Worm (Caenorhabditis elegans): ENCODE results near the gene Y49G5B.1.

Gene Y49G5B.1

ce11 chrV:5274974-5275373, 51.8 kb downstream of the Y49G5B.1 start (continued):
- no peak for TF ChIP-seq nhr-76 (tag; optimal IDR thresholded peaks at IDR 0.05)
- no peak for TF ChIP-seq pqm-1 (tag; optimal IDR thresholded peaks at IDR 0.05)
- TF ChIP-seq ceh-62 (tag; optimal IDR thresholded peaks at IDR 0.05) = no peak
- TF ChIP-seq lsy-2 (tag; optimal IDR thresholded peaks at IDR 0.05) = peak in 1 of 2 experiments; percentile 72
- no peak for TF ChIP-seq daf-16 (GFP tag; optimal IDR thresholded peaks at IDR 0.05)
- no peak for TF ChIP-seq daf-16 (tag; optimal IDR thresholded peaks at IDR 0.05)
- TF ChIP-seq snpc-4 (tag; optimal IDR thresholded peaks at IDR 0.05) = no peak
- peak; percentile 36 for TF ChIP-seq hlh-11 (tag; optimal IDR thresholded peaks at IDR 0.05)
- TF ChIP-seq ceh-28 (tag; optimal IDR thresholded peaks at IDR 0.05) = no peak
- peak; percentile 46 for TF ChIP-seq rbr-2 (tag; optimal IDR thresholded peaks at IDR 0.05)
- TF ChIP-seq daf-8 (GFP tag; IDR thresholded peaks at IDR 0.05) = no peak
- no peak for TF ChIP-seq unc-39 (tag; optimal IDR thresholded peaks at IDR 0.05)
- TF ChIP-seq dve-1 (tag; optimal IDR thresholded peaks at IDR 0.05; ENCODE audit: insufficient read depth) = no peak
- TF ChIP-seq lin-1 (GFP tag; IDR thresholded peaks at IDR 0.05) = no peak
- TF ChIP-seq hif-1 (tag; optimal IDR thresholded peaks at IDR 0.05) = no peak
- no peak for TF ChIP-seq jun-1 (tag; optimal IDR thresholded peaks at IDR 0.05)
- no peak for TF ChIP-seq dmd-8 (GFP tag; IDR thresholded peaks at IDR 0.05)
- TF ChIP-seq skn-1 (tag; optimal IDR thresholded peaks at IDR 0.05) = no peak
- TF ChIP-seq lin-38 (GFP tag; IDR thresholded peaks at IDR 0.05) = peak; percentile 77

DNA sequence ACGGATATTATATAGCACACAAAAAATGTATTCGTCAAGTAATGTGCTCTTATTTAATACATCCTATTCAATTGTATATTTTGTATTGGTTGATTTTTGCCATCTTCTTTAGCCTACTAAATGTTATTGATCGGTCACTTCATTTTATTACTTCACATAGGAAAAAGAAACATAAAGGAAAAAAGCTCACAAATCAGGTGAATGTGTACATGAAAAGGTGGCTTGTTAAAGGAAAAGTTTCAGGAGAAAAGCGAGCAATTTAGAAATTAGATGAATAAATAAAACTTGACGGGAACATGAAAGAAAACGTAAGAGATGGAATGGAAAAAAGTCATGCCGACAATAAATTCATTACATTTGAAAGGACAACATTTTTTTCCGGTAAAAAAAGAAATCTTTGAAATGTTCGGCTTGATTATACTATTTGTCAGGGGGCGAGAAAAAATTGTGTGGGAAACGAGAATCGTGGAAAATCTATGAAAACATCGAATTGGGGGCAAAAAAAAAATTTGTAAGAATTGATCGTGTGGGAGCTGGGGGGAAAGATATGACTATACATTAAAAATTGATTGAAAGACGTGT, 52.4 kb downstream of the Y49G5B.1 start:
- TF ChIP-seq unc-62 (GFP tag; optimal IDR thresholded peaks at IDR 0.05 in 1 of 2) = no peak
- no peak for TF ChIP-seq unc-62 (tag; optimal IDR thresholded peaks at IDR 0.05)
- no peak for TF ChIP-seq nhr-41 (GFP tag; IDR thresholded peaks at IDR 0.05)
- no peak for TF ChIP-seq saeg-2 (GFP tag; IDR thresholded peaks at IDR 0.05)
- no peak for TF ChIP-seq egl-27 (tag; optimal IDR thresholded peaks at IDR 0.05)
- no peak for TF ChIP-seq duxl-1 (tag; optimal IDR thresholded peaks at IDR 0.05; ENCODE audit: poor library complexity)
- TF ChIP-seq T20F7.1 (GFP tag; optimal IDR thresholded peaks at IDR 0.05) = no peak
- TF ChIP-seq nhr-102 (tag; optimal IDR thresholded peaks at IDR 0.05) = peak; percentile 53
- TF ChIP-seq mdl-1 (tag; optimal IDR thresholded peaks at IDR 0.05) = no peak
- TF ChIP-seq tag-97 (GFP tag; IDR thresholded peaks at IDR 0.05) = no peak
- peak; percentile 90 for TF ChIP-seq aha-1 (tag)
- no peak for TF ChIP-seq ceh-28 (tag; optimal IDR thresholded peaks at IDR 0.05)
- TF ChIP-seq ctbp-1 (GFP tag; IDR thresholded peaks at IDR 0.05) = no peak
- peak; percentile 12 for TF ChIP-seq nhr-111 (GFP tag; optimal IDR thresholded peaks at IDR 0.05)
- TF ChIP-seq unc-39 (tag; optimal IDR thresholded peaks at IDR 0.05) = no peak
- no peak for TF ChIP-seq snpc-4 (tag; optimal IDR thresholded peaks at IDR 0.05)
- TF ChIP-seq lin-39 (tag; optimal IDR thresholded peaks at IDR 0.05) = no peak
- TF ChIP-seq spr-1 (tag; optimal IDR thresholded peaks at IDR 0.05) = no peak
- TF ChIP-seq pqm-1 (tag; optimal IDR thresholded peaks at IDR 0.05) = no peak
- TF ChIP-seq hlh-30 (tag; optimal IDR thresholded peaks at IDR 0.05; ENCODE audit: insufficient read depth) = no peak
- TF ChIP-seq Y105C5A.15 (GFP tag; IDR thresholded peaks at IDR 0.05) = no peak
- no peak for TF ChIP-seq madf-9 (GFP tag; conservative IDR thresholded peaks at IDR 0.05)
- TF ChIP-seq mes-2 (tag; optimal IDR thresholded peaks at IDR 0.05; ENCODE audit: poor library complexity, severe bottlenecking) = peak; percentile 14
- peak in 1 of 2 experiments; percentile 2 for TF ChIP-seq lsy-2 (tag; optimal IDR thresholded peaks at IDR 0.05)
- TF ChIP-seq rbr-2 (tag; optimal IDR thresholded peaks at IDR 0.05) = no peak
- TF ChIP-seq nhr-28 (tag; optimal IDR thresholded peaks at IDR 0.05) = no peak
- no peak for TF ChIP-seq fkh-10 (GFP tag; optimal IDR thresholded peaks at IDR 0.05)
- no peak for TF ChIP-seq ceh-44 (GFP tag; IDR thresholded peaks at IDR 0.05)
- peak; percentile 69; the same call in 1 of the 2 replicates for TF ChIP-seq zfp-3 (GFP tag; conservative IDR thresholded peaks at IDR 0.05)
- TF ChIP-seq php-3 (GFP tag; IDR thresholded peaks at IDR 0.05) = no peak
- peak in 1 of 2 experiments; percentile 82 for TF ChIP-seq daf-16 (GFP tag; optimal IDR thresholded peaks at IDR 0.05)
- peak; percentile 31 for TF ChIP-seq daf-16 (tag; optimal IDR thresholded peaks at IDR 0.05)
- TF ChIP-seq Y75B8A.6 (GFP tag; IDR thresholded peaks at IDR 0.05) = 0 out of 2 replicates have a peak, but pooled peaks have one; percentile 5
- peak; percentile 66 for TF ChIP-seq T26A8.4 (GFP tag; IDR thresholded peaks at IDR 0.05)
- no peak for TF ChIP-seq attf-4 (tag; optimal IDR thresholded peaks at IDR 0.05)
- TF ChIP-seq hlh-11 (tag; optimal IDR thresholded peaks at IDR 0.05) = no peak
- TF ChIP-seq ama-1 (optimal IDR thresholded peaks at IDR 0.05) = peak; percentile 47
- no peak for TF ChIP-seq daf-12 (tag; optimal IDR thresholded peaks at IDR 0.05)
- peak; percentile 0 for TF ChIP-seq dpl-1 (GFP tag; optimal IDR thresholded peaks at IDR 0.05)
- TF ChIP-seq hif-1 (tag; optimal IDR thresholded peaks at IDR 0.05) = no peak
- TF ChIP-seq dmd-8 (GFP tag; IDR thresholded peaks at IDR 0.05) = 0 out of 2 replicates have a peak, but pooled peaks have one; percentile 22
